Worm (Caenorhabditis elegans) whole organism, L3 larva: ENCODE data around the gene ZK154.6.

ENCODE experiments used
- ZK546.5 ChIP-seq: sonication (generic microtip); optimal IDR thresholded peaks from 2 replicates; lab custom pipeline; 2017; ENCODE audit warnings: missing biosample characterization, missing genetic modification characterization
- aly-2 ChIP-seq: fragments of 150-350 bp; optimal IDR thresholded peaks from 2 replicates; lab custom pipeline; 2014; ENCODE audit warnings: missing biosample characterization, missing genetic modification characterization
- ama-1 ChIP-seq: fragments of 150-350 bp; optimal IDR thresholded peaks from 2 replicates; lab custom pipeline; 2018
- ceh-28 ChIP-seq: fragments of 150-350 bp; optimal IDR thresholded peaks from 2 replicates; lab custom pipeline; 2014; ENCODE audit warnings: missing biosample characterization, missing genetic modification reagents, missing genetic modification characterization
- ceh-82 ChIP-seq: fragments of 150-350 bp; optimal IDR thresholded peaks from 2 replicates; lab custom pipeline; 2014; ENCODE audit warnings: missing biosample characterization, missing genetic modification characterization
- ceh-9 ChIP-seq: sonication (generic microtip); optimal IDR thresholded peaks from 2 replicates; lab custom pipeline; 2018; ENCODE audit warnings: missing biosample characterization, missing genetic modification characterization
- daf-12 ChIP-seq: fragments of 150-350 bp; optimal IDR thresholded peaks from 2 replicates; lab custom pipeline; 2014; ENCODE audit warnings: missing biosample characterization, missing genetic modification reagents, missing genetic modification characterization
- egl-27 ChIP-seq: sonication (generic microtip); optimal IDR thresholded peaks from 4 replicates; lab custom pipeline; 2017; ENCODE audit warnings: missing biosample characterization, missing genetic modification reagents, missing genetic modification characterization
- egl-5 ChIP-seq: fragments of 150-350 bp; optimal IDR thresholded peaks from 2 replicates; lab custom pipeline; 2017; ENCODE audit warnings: missing biosample characterization, missing genetic modification reagents, missing genetic modification characterization, inconsistent platforms
- elt-1 ChIP-seq: fragments of 150-350 bp; optimal IDR thresholded peaks from 2 replicates; lab custom pipeline; 2014; ENCODE audit warnings: missing biosample characterization, missing genetic modification characterization
- elt-2 ChIP-seq: sonication (generic microtip); optimal IDR thresholded peaks from 2 replicates; lab custom pipeline; 2016; ENCODE audit warnings: missing genetic modification reagents, mild to moderate bottlenecking, missing genetic modification characterization, missing compliant biosample characterization
- elt-3 ChIP-seq, 3 experiments: fragments of 150-350 bp in 1 of 3; sonication (generic microtip) in 2 of 3; optimal IDR thresholded peaks; 2 replicates in 2 of 3; 4 replicates in 1 of 3; lab custom pipeline; 2014 to 2017; ENCODE audit warnings: missing biosample characterization in 3 of 3, missing genetic modification characterization in 3 of 3
- fkh-10 ChIP-seq: sonication (generic microtip); optimal IDR thresholded peaks from 2 replicates; lab custom pipeline; 2017; ENCODE audit warnings: missing biosample characterization, missing genetic modification reagents, missing genetic modification characterization
- fkh-2 ChIP-seq: fragments of 150-350 bp; optimal IDR thresholded peaks from 2 replicates; lab custom pipeline; 2014; ENCODE audit warnings: missing biosample characterization, missing genetic modification reagents, missing genetic modification characterization
- fos-1 ChIP-seq: fragments of 150-350 bp; optimal IDR thresholded peaks from 2 replicates; lab custom pipeline; 2014; ENCODE audit warnings: missing biosample characterization, missing genetic modification characterization
- hmg-11 ChIP-seq: sonication (generic microtip); optimal IDR thresholded peaks from 2 replicates; lab custom pipeline; 2016; ENCODE audit warnings: missing genetic modification characterization, missing compliant biosample characterization
- lin-15B ChIP-seq: fragments of 150-350 bp; optimal IDR thresholded peaks from 2 replicates; lab custom pipeline; 2014; ENCODE audit warnings: missing biosample characterization, missing genetic modification characterization
- lsy-12 ChIP-seq: sonication (generic microtip); optimal IDR thresholded peaks from 2 replicates; lab custom pipeline; 2016; ENCODE audit warnings: mild to moderate bottlenecking, missing genetic modification characterization, missing compliant biosample characterization
- mdl-1 ChIP-seq: fragments of 150-350 bp; optimal IDR thresholded peaks from 2 replicates; lab custom pipeline; 2014; ENCODE audit warnings: missing biosample characterization, missing genetic modification characterization
- mml-1 ChIP-seq: fragments of 150-350 bp; sonication (generic microtip); optimal IDR thresholded peaks from 3 replicates; lab custom pipeline; 2014; ENCODE audit warnings: missing biosample characterization, missing genetic modification characterization
- nfya-1 ChIP-seq: sonication (generic microtip); optimal IDR thresholded peaks from 2 replicates; lab custom pipeline; 2017; ENCODE audit warnings: missing genetic modification characterization, mild to moderate bottlenecking, missing compliant biosample characterization, antibody characterized with exemption, moderate library complexity; ENCODE audit not compliant: insufficient read depth
- nhr-12 ChIP-seq: fragments of 150-350 bp; optimal IDR thresholded peaks from 2 replicates; lab custom pipeline; 2014; ENCODE audit warnings: missing biosample characterization, missing genetic modification characterization
- nhr-23 ChIP-seq: fragments of 150-350 bp; optimal IDR thresholded peaks from 2 replicates; lab custom pipeline; 2014; ENCODE audit warnings: missing biosample characterization, missing genetic modification reagents, missing genetic modification characterization
- nhr-237 ChIP-seq: fragments of 150-350 bp; optimal IDR thresholded peaks from 2 replicates; lab custom pipeline; 2014; ENCODE audit warnings: missing biosample characterization, missing genetic modification characterization
- nhr-25 ChIP-seq: sonication (generic microtip); optimal IDR thresholded peaks from 2 replicates; lab custom pipeline; 2017; ENCODE audit warnings: missing biosample characterization, missing genetic modification characterization
- nhr-28 ChIP-seq: fragments of 150-350 bp; optimal IDR thresholded peaks from 2 replicates; lab custom pipeline; 2014; ENCODE audit warnings: missing biosample characterization, missing genetic modification characterization
- nhr-43 ChIP-seq: sonication (generic microtip); optimal IDR thresholded peaks from 2 replicates; lab custom pipeline; 2016; ENCODE audit warnings: mild to moderate bottlenecking, missing genetic modification characterization, missing compliant biosample characterization; ENCODE audit not compliant: poor library complexity, severe bottlenecking
- nhr-67 ChIP-seq: fragments of 150-350 bp; optimal IDR thresholded peaks from 2 replicates; lab custom pipeline; 2014; ENCODE audit warnings: missing biosample characterization, missing genetic modification characterization
- nhr-76 ChIP-seq: fragments of 150-350 bp; sonication (generic microtip); optimal IDR thresholded peaks from 5 replicates; lab custom pipeline; 2014; ENCODE audit warnings: missing biosample characterization, missing genetic modification characterization
- nhr-77 ChIP-seq: fragments of 150-350 bp; optimal IDR thresholded peaks from 2 replicates; lab custom pipeline; 2014; ENCODE audit warnings: missing biosample characterization, missing genetic modification characterization
- pha-4 ChIP-seq: fragments of 150-350 bp; optimal IDR thresholded peaks from 2 replicates; lab custom pipeline; 2014; ENCODE audit warnings: missing biosample characterization, missing genetic modification reagents, missing genetic modification characterization
- pqm-1 ChIP-seq: fragments of 150-350 bp; optimal IDR thresholded peaks from 2 replicates; lab custom pipeline; 2017; ENCODE audit warnings: missing biosample characterization, missing genetic modification characterization, inconsistent platforms
- sea-2 ChIP-seq: fragments of 150-350 bp; sonication (generic microtip); optimal IDR thresholded peaks from 4 replicates; lab custom pipeline; 2014; ENCODE audit warnings: missing biosample characterization, missing genetic modification reagents, missing genetic modification characterization
- skn-1 ChIP-seq: fragments of 150-350 bp; optimal IDR thresholded peaks from 2 replicates; lab custom pipeline; 2014; ENCODE audit warnings: missing biosample characterization, missing genetic modification characterization
- snpc-4 ChIP-seq: fragments of 150-350 bp; optimal IDR thresholded peaks from 2 replicates; lab custom pipeline; 2014; ENCODE audit warnings: missing biosample characterization, missing genetic modification characterization
- tbx-2 ChIP-seq: sonication (generic microtip); optimal IDR thresholded peaks from 2 replicates; lab custom pipeline; 2016; ENCODE audit warnings: mild to moderate bottlenecking, missing genetic modification characterization, missing compliant biosample characterization
- unc-39 ChIP-seq: sonication (generic microtip); optimal IDR thresholded peaks from 4 replicates; lab custom pipeline; 2017; ENCODE audit warnings: missing biosample characterization, missing genetic modification characterization
- unc-62 ChIP-seq: fragments of 150-350 bp; sonication (generic microtip); optimal IDR thresholded peaks from 4 replicates; lab custom pipeline; 2014; ENCODE audit warnings: missing biosample characterization, missing genetic modification reagents, missing genetic modification characterization
- zag-1 ChIP-seq: fragments of 150-350 bp; optimal IDR thresholded peaks from 2 replicates; lab custom pipeline; 2014; ENCODE audit warnings: missing biosample characterization, missing genetic modification characterization
- ztf-11 ChIP-seq: fragments of 150-350 bp; optimal IDR thresholded peaks from 2 replicates; lab custom pipeline; 2014; ENCODE audit warnings: missing biosample characterization, missing genetic modification characterization

Gene ZK154.6

ce11 chrX:7808388-7808787 lies 15.0 kb upstream of the ZK154.6 start:
- TF ChIP-seq nhr-237 (tag; lab: Kevin White, UChicago) (no peak), lin-15B (tag; lab: Kevin White, UChicago) (no peak), ceh-28 (tag; lab: Kevin White, UChicago) (peak; percentile 66), ama-1 (peak; percentile 29), nhr-23 (tag; lab: Kevin White, UChicago) (no peak), lsy-12 (no peak), pha-4 (peak; percentile 17)

DNA sequence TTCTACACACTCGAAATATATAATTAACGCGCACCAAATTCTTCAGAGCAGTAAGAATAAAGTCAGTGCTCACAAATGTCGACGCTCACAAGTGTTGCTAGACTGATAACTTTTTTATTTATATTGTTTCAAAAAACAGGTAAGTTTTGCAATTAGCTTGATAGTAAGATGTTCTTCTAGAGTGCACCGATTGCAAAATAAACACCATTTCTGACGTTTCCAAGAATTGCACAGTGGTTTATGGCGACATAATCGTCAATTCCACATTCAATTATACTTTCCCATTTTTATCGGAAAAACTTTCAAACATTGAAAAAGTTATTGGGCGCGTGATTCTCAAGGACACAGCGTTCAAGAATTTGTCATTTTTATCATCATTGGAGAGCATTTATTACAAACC lies 7.0 kb upstream of the ZK154.6 start:
- TF ChIP-seq elt-2: peak; percentile 1
- no peak for TF ChIP-seq daf-12 (tag; lab: Kevin White, UChicago)

DNA sequence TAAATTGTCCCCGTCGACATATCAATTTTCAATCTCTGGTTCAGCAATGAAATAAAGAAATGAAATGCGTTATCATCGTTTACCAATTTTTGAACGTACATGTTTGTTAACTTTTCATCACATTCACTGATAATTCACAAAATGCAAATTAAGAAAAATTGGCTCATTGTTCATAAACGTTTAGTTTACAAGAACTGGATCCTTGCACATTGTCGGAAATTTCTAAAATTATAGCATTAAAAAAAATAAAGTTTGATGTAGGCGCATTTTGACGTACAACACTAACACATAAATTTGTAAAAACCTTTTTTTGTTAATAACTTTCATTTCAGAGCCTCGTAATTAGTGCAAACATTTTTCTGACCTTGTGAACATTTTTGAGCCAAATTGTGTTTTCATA lies 6.3 kb upstream of the ZK154.6 start, which contains the start of gene gpx-7:
TSS of gene gpx-7 (minus strand) at position 101 of the 400 bp plus-strand sequence.
- TF ChIP-seq elt-1 (no peak), pha-4 (peak; percentile 11), pqm-1 (tag; lab: Kevin White, UChicago) (peak; percentile 43), ZK546.5 (tag; lab: Kevin White, UChicago) (no peak), elt-2 (peak; percentile 50), unc-62 (GFP tag; lab: Kevin White, UChicago) (no peak), nhr-23 (tag; lab: Kevin White, UChicago) (no peak), fos-1 (tag; lab: Kevin White, UChicago) (no peak), mdl-1 (no peak)
- TF ChIP-seq, all 47 proteins: peak for 3

ce11 chrX:7798248-7799020 lies 5.1 kb upstream of the ZK154.6 start, which contains the start of gene adm-4:
adm-4 (minus strand) TSS chrX:7798298.
- TF ChIP-seq nhr-25 (tag; lab: Kevin White, UChicago) (peak; percentile 2), lin-15B (tag; lab: Kevin White, UChicago) (peak; percentile 18), egl-27 (tag; lab: Kevin White, UChicago) (no peak), nhr-43 (peak; percentile 14), pqm-1 (tag; lab: Kevin White, UChicago) (no peak), pha-4 (peak; percentile 53), elt-3 (tag; optimal IDR thresholded peaks at IDR 0.05; lab: Kevin White, UChicago) (no peak), ceh-9 (tag; lab: Kevin White, UChicago) (no peak), fkh-10 (GFP tag; lab: Kevin White, UChicago) (no peak), nhr-23 (tag; lab: Kevin White, UChicago) (peak; percentile 48), ZK546.5 (tag; lab: Kevin White, UChicago) (no peak), elt-2 (peak; percentile 29), unc-62 (GFP tag; lab: Kevin White, UChicago) (no peak), mml-1 (tag; lab: Kevin White, UChicago) (no peak), nfya-1 (tag; lab: Kevin White, UChicago) (peak; percentile 48), mdl-1 (no peak), hmg-11 (peak; percentile 28)

DNA sequence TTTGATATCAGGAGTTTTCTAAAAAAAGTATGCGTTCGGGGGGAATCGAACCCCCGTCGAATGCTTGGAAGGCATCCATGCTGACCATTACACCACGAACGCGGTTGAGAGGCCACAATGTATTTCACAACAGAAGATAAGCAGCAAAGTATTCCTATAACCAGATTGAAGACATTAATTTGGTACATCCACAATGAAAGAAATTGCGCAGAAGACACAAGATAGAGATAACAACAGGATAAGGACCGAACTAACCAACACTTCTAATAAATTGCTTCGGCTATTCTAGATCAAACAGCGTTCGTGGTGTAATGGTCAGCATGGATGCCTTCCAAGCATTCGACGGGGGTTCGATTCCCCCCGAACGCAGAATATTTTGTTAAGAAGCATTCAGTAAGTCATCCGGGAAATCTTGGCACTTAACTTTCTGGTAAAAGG lies 962 bp upstream of the ZK154.6 start:
- no peak for TF ChIP-seq ceh-82 (tag; lab: Kevin White, UChicago)
- no peak for TF ChIP-seq pha-4
- TF ChIP-seq nhr-237 (tag; lab: Kevin White, UChicago): no peak
- TF ChIP-seq daf-12 (tag; lab: Kevin White, UChicago): no peak
- TF ChIP-seq mml-1 (tag; lab: Kevin White, UChicago): no peak
- TF ChIP-seq aly-2 (tag; lab: Kevin White, UChicago): no peak
- no peak for TF ChIP-seq ceh-9 (tag; lab: Kevin White, UChicago)
- TF ChIP-seq tbx-2: peak; percentile 45
- no peak for TF ChIP-seq nhr-28 (tag; lab: Kevin White, UChicago)
- no peak for TF ChIP-seq sea-2 (GFP tag; lab: Kevin White, UChicago)
- no peak for TF ChIP-seq mdl-1
- no peak for TF ChIP-seq unc-39
- peak; percentile 35 for TF ChIP-seq elt-2
- TF ChIP-seq elt-3 (tag; optimal IDR thresholded peaks at IDR 0.05; lab: Kevin White, UChicago): peak in 1 of 3 experiments; percentile 42
- peak; percentile 60 for TF ChIP-seq nhr-23 (tag; lab: Kevin White, UChicago)
- no peak for TF ChIP-seq ceh-28 (tag; lab: Kevin White, UChicago)
- no peak for TF ChIP-seq fkh-2 (tag; lab: Kevin White, UChicago)
- no peak for TF ChIP-seq nhr-76 (tag; lab: Kevin White, UChicago)
- no peak for TF ChIP-seq nhr-77 (tag; lab: Kevin White, UChicago)
- no peak for TF ChIP-seq snpc-4 (tag; lab: Kevin White, UChicago)
- TF ChIP-seq nhr-67 (tag; lab: Kevin White, UChicago): no peak
- TF ChIP-seq ztf-11: no peak
- peak; percentile 48 for TF ChIP-seq nfya-1 (tag; lab: Kevin White, UChicago)
- peak; percentile 31 for TF ChIP-seq pqm-1 (tag; lab: Kevin White, UChicago)
- TF ChIP-seq unc-62 (GFP tag; lab: Kevin White, UChicago): no peak
- peak; percentile 17 for TF ChIP-seq egl-27 (tag; lab: Kevin White, UChicago)
- no peak for TF ChIP-seq fos-1 (tag; lab: Kevin White, UChicago)
- no peak for TF ChIP-seq zag-1 (tag; lab: Kevin White, UChicago)
- TF ChIP-seq lin-15B (tag; lab: Kevin White, UChicago): peak; percentile 10
- TF ChIP-seq fkh-10 (GFP tag; lab: Kevin White, UChicago): no peak
- no peak for TF ChIP-seq egl-5
- no peak for TF ChIP-seq skn-1 (tag; lab: Kevin White, UChicago)
- TF ChIP-seq nhr-12 (tag; lab: Kevin White, UChicago): no peak
- TF ChIP-seq ama-1: no peak
